Fruit fly (Drosophila melanogaster) whole organism, embryonic: ENCODE measurements around the gene CG1138.

ENCODE experiments used
- CG15601 ChIP-seq: fragments of 200-800 bp; sonication (Bioruptor generic); optimal IDR thresholded peaks from 3 replicates; lab custom pipeline; 2019; ENCODE audit warnings: missing biosample characterization, mild to moderate bottlenecking, missing genetic modification characterization, moderate library complexity
- CG32772 ChIP-seq: fragments of 200-800 bp; sonication (Bioruptor generic); IDR thresholded peaks from 2 replicates; pipeline ENCODE4 v1.3.6; 2022; ENCODE audit warnings: missing biosample characterization, missing genetic modification characterization
- Lim3 ChIP-seq: fragments of 200-800 bp; sonication (Bioruptor generic); IDR thresholded peaks from 2 replicates; pipeline ENCODE4 v1.3.6; 2022; ENCODE audit warnings: missing biosample characterization, missing genetic modification characterization
- Sry-δ ChIP-seq: fragments of 200-800 bp; sonication (Bioruptor generic); optimal IDR thresholded peaks from 2 replicates; lab custom pipeline; 2016; ENCODE audit warnings: missing biosample characterization, missing genetic modification characterization
- emc ChIP-seq: fragments of 200-800 bp; sonication (Bioruptor generic); optimal IDR thresholded peaks from 2 replicates; lab custom pipeline; 2016; ENCODE audit warnings: missing biosample characterization, missing genetic modification characterization

DNA sequence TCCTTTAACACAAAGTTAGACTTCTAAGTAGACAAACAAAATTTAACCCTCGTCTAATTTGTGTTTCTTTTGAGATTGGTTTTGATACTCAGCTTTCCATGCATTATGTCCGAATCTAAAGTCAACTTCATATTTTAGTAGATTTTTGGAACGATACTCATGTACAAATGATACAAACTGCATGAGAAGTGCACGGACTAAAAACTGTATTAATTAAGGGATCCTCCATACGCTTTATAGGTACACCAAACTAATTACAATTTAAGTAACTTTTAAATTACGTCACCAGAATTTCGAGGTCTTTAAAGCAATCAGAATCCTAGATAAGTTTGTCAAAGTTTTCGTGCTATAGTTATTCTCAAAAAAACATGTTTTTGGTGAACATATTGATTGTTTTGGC is 3.1 kb upstream of the CG1138 start, which contains the start of gene CG31482:
- TF ChIP-seq emc (GFP tag; lab: Kevin White, UChicago) (no peak), CG15601 (tag; lab: Kevin White, UChicago) (no peak), Lim3 (GFP tag; lab: Robert Waterston, UW) (no peak), Sry-δ (no peak), CG32772 (no peak)
